Worm (Caenorhabditis elegans): ENCODE results near the gene C38D4.7.

C38D4.7 gene

DNA sequence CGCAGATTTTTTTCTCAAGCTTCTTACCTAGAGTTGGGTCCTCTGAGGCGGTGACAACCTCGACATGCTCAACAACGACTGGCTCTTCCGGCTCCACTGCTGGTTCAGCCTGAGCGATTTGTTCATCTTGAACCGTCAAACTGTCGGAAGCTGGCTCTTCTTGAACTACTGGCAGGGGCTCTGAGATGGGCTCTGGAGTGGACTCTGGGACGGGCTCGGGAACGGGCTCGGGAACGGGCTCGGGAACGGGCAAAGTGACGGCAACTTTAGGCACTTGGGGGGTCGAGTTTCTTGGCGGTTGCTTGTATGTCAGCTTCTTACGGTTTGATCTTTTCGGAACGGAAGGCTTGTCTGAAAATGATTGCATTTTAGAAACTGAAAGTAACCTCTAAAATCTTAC lies 48.2 kb downstream of the C38D4.7 start:
- TF ChIP-seq elt-2 (tag; optimal IDR thresholded peaks at IDR 0.05), result no peak
- no peak for TF ChIP-seq nhr-12 (tag; optimal IDR thresholded peaks at IDR 0.05)
- no peak for TF ChIP-seq hmg-11 (tag; optimal IDR thresholded peaks at IDR 0.05)
- no peak for TF ChIP-seq lsy-12 (tag; optimal IDR thresholded peaks at IDR 0.05)
- no peak for TF ChIP-seq mml-1 (tag; optimal IDR thresholded peaks at IDR 0.05)
- no peak for TF ChIP-seq nhr-77 (tag; optimal IDR thresholded peaks at IDR 0.05)
- TF ChIP-seq nhr-11 (tag; optimal IDR thresholded peaks at IDR 0.05), result no peak
- no peak for TF ChIP-seq lin-15B (tag; optimal IDR thresholded peaks at IDR 0.05)
- no peak for TF ChIP-seq daf-12 (tag; optimal IDR thresholded peaks at IDR 0.05)
- no peak for TF ChIP-seq mdl-1 (tag; optimal IDR thresholded peaks at IDR 0.05)
